Fruit fly (Drosophila melanogaster): ENCODE data around the gene GIIIspla2.
A peak's percentile ranks its signal among the peaks of the same experiment; 100 is the strongest.

GIIIspla2 gene

dm6 chrX:8193017-8193556, 35.7 kb downstream of the GIIIspla2 start (continued):
- TF ChIP-seq CG11762 (GFP tag; optimal IDR thresholded peaks at IDR 0.05; ENCODE audit: insufficient read depth) (no peak), Hr38 (GFP tag; optimal IDR thresholded peaks at IDR 0.05) (no peak), CG16779 (tag; optimal IDR thresholded peaks at IDR 0.05) (no peak), eg (GFP tag; IDR thresholded peaks at IDR 0.05) (peak; percentile 61; the same call in 1 of the 3 replicates), CG3032 (tag; optimal IDR thresholded peaks at IDR 0.05) (no peak), CG15336 (GFP tag; IDR thresholded peaks at IDR 0.05) (peak; percentile 7; the same call in 1 of the 2 replicates), CG11902 (GFP tag; optimal IDR thresholded peaks at IDR 0.05) (no peak), CG6808 (GFP tag; optimal IDR thresholded peaks at IDR 0.05) (no peak), Met (GFP tag; optimal IDR thresholded peaks at IDR 0.05) (peak; percentile 39), acj6 (GFP tag; optimal IDR thresholded peaks at IDR 0.05) (no peak), Sox14 (GFP tag; optimal IDR thresholded peaks at IDR 0.05) (peak; percentile 30), Hr4 (GFP tag; optimal IDR thresholded peaks at IDR 0.05) (no peak), dac (GFP tag; optimal IDR thresholded peaks at IDR 0.05) (no peak), esn (GFP tag; optimal IDR thresholded peaks at IDR 0.05) (peak; percentile 46), vri (GFP tag; optimal IDR thresholded peaks at IDR 0.05) (no peak), OdsH (GFP tag; optimal IDR thresholded peaks at IDR 0.05) (no peak)

DNA sequence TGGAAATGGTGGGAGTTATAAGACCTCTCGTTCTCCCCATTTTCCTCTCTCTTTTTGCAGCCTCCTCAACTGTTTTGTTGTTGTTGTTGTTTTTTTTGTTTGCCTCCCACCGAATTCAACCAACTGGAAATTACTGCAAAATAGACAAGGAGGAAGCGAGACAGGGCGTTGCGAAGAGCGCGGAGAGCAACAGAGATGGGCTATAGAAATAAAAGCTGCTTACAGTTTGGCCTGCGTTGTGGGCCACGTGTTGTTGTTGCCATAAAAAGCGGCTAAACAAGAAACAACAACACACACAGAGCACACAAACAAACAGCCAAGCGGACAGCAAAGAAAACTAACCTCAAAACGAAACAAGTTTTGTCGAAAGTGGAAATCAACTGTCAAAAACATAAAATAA, 37.1 kb downstream of the GIIIspla2 start:
- TF ChIP-seq esn (GFP tag; optimal IDR thresholded peaks at IDR 0.05): no peak
- no peak for TF ChIP-seq CG11902 (GFP tag; optimal IDR thresholded peaks at IDR 0.05)
- no peak for TF ChIP-seq Blimp-1 (GFP tag; optimal IDR thresholded peaks at IDR 0.05)
- no peak for TF ChIP-seq Hr39 (GFP tag; optimal IDR thresholded peaks at IDR 0.05)
- TF ChIP-seq Eip78C (GFP tag): peak; percentile 15
- no peak for TF ChIP-seq Sox15 (GFP tag; optimal IDR thresholded peaks at IDR 0.05)
- TF ChIP-seq Met (GFP tag; optimal IDR thresholded peaks at IDR 0.05): no peak
- TF ChIP-seq dac (GFP tag; optimal IDR thresholded peaks at IDR 0.05): no peak
- no peak for TF ChIP-seq topi (GFP tag; optimal IDR thresholded peaks at IDR 0.05)
- no peak for TF ChIP-seq Ets96B (tag; optimal IDR thresholded peaks at IDR 0.05)
- peak; percentile 4 for TF ChIP-seq fkh (GFP tag; optimal IDR thresholded peaks at IDR 0.05)
- TF ChIP-seq Gug (GFP tag; IDR thresholded peaks at IDR 0.05): no peak
- no peak for TF ChIP-seq CG10669 (GFP tag; optimal IDR thresholded peaks at IDR 0.05)
- TF ChIP-seq spab (GFP tag; optimal IDR thresholded peaks at IDR 0.05): no peak
- 0 out of 2 replicates have a peak, but pooled peaks have one; percentile 29 for TF ChIP-seq CG15336 (GFP tag; IDR thresholded peaks at IDR 0.05)
- TF ChIP-seq CG6808 (GFP tag; optimal IDR thresholded peaks at IDR 0.05): peak; percentile 17
- no peak for TF ChIP-seq acj6 (GFP tag; optimal IDR thresholded peaks at IDR 0.05)

dm6 chrX:8195449-8196156, 38.2 kb downstream of the GIIIspla2 start:
- TF ChIP-seq CG6854 (GFP tag; optimal IDR thresholded peaks at IDR 0.05) (peak; percentile 36), Ets21C (GFP tag; optimal IDR thresholded peaks at IDR 0.05) (no peak), dsx (GFP tag; optimal IDR thresholded peaks at IDR 0.05; ENCODE audit: poor library complexity, severe bottlenecking) (no peak), CG10631 (GFP tag; optimal IDR thresholded peaks at IDR 0.05) (no peak), CG11762 (GFP tag; optimal IDR thresholded peaks at IDR 0.05; ENCODE audit: insufficient read depth) (no peak)

dm6 chrX:8196157-8196526, 38.7 kb downstream of the GIIIspla2 start:
- TF ChIP-seq CG10631 (GFP tag; optimal IDR thresholded peaks at IDR 0.05) (peak; percentile 65), CG7368 (GFP tag; optimal IDR thresholded peaks at IDR 0.05) (no peak), pdm3 (GFP tag; optimal IDR thresholded peaks at IDR 0.05) (peak; percentile 35), CG16779 (tag; optimal IDR thresholded peaks at IDR 0.05) (no peak), Ets21C (GFP tag; optimal IDR thresholded peaks at IDR 0.05) (peak; percentile 8), fd85E (GFP tag; optimal IDR thresholded peaks at IDR 0.05) (no peak), lz (GFP tag; optimal IDR thresholded peaks at IDR 0.05) (peak; percentile 60), Hr39 (GFP tag; optimal IDR thresholded peaks at IDR 0.05) (peak; percentile 14), acj6 (GFP tag; optimal IDR thresholded peaks at IDR 0.05) (peak; percentile 16), Eip75B (GFP tag; optimal IDR thresholded peaks at IDR 0.05) (no peak), CG34406 (GFP tag; optimal IDR thresholded peaks at IDR 0.05) (peak; percentile 35), CG6808 (GFP tag; optimal IDR thresholded peaks at IDR 0.05) (peak; percentile 38), fkh (GFP tag; optimal IDR thresholded peaks at IDR 0.05) (no peak), CG31627 (GFP tag; optimal IDR thresholded peaks at IDR 0.05) (peak; percentile 35), Sox15 (GFP tag; optimal IDR thresholded peaks at IDR 0.05) (peak; percentile 9), Smox (GFP tag; optimal IDR thresholded peaks at IDR 0.05) (peak; percentile 38), CG6276 (GFP tag; optimal IDR thresholded peaks at IDR 0.05) (peak; percentile 47), cyc (GFP tag; optimal IDR thresholded peaks at IDR 0.05) (peak; percentile 32), CG32006 (GFP tag; optimal IDR thresholded peaks at IDR 0.05) (peak; percentile 66), Sox102F (GFP tag; optimal IDR thresholded peaks at IDR 0.05) (peak; percentile 20), OdsH (GFP tag; optimal IDR thresholded peaks at IDR 0.05) (peak; percentile 32), fd59A (GFP tag; optimal IDR thresholded peaks at IDR 0.05) (peak; percentile 29), svp (GFP tag) (peak; percentile 62)

Measured in whole organism, prepupa.